Fruit fly (Drosophila melanogaster): Measurements from ENCODE around the gene CG16863.

The CG16863 gene

DNA sequence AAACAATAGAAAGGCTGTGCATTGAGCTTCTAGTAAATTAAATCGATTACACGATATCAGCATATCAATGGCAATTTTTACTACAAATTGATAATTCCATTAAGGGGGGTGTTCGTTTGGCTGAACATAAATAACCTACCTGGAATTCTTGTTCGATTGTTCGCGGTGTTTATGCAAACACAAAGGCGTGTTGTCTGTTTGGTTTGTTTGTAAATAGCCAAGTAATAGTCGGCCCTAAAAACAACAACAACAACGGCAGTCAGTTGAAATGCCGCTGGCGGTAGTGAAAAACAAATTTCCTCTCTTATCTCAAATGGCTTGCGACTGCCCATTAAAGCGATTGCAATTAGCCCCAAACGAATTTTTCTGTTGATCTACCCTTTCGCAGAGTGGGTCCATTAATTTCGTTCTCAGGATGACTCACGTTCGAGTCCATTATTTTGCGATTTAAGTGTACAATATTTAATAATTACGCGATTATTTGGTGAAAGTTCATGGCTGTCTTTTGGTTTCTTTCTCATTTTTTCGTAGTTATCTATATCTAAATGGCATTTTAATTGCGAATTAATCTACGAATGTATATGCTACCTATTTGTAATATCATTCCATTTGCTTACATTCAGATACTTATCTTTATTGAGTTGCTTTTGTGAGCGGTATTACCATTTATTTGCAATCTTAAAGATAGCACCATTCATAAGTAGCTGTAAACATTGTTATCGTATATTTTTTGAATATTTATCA, 48.1 kb downstream of the CG16863 start (continued):
- no peak for TF ChIP-seq lov (optimal IDR thresholded peaks at IDR 0.05)
- TF ChIP-seq lov (GFP tag; IDR thresholded peaks at IDR 0.05): no peak
- peak; percentile 19; the same call in 1 of the 2 replicates for TF ChIP-seq CG14441 (GFP tag; IDR thresholded peaks at IDR 0.05)
- TF ChIP-seq Oaz (GFP tag; IDR thresholded peaks at IDR 0.05): no peak
- TF ChIP-seq CG12391 (tag; optimal IDR thresholded peaks at IDR 0.05): no peak
- TF ChIP-seq Rfx (GFP tag; IDR thresholded peaks at IDR 0.05): peak; percentile 36
- peak in 1 of 2 experiments; percentile 43 for TF ChIP-seq Hr51 (GFP tag; optimal IDR thresholded peaks at IDR 0.05)
- no peak for TF ChIP-seq az2 (GFP tag; optimal IDR thresholded peaks at IDR 0.05)
- TF ChIP-seq ci (GFP tag; IDR thresholded peaks at IDR 0.05): 0 out of 3 replicates have a peak, but pooled peaks have one; percentile 24
- TF ChIP-seq CG6791 (GFP tag; IDR thresholded peaks at IDR 0.05; ENCODE audit: partially characterized antibody): no peak
- no peak for TF ChIP-seq CG1602 (GFP tag; optimal IDR thresholded peaks at IDR 0.05)
- no peak for TF ChIP-seq pho (GFP tag; optimal IDR thresholded peaks at IDR 0.05)
- TF ChIP-seq da (GFP tag; optimal IDR thresholded peaks at IDR 0.05): no peak
- TF ChIP-seq C15 (GFP tag; IDR thresholded peaks at IDR 0.05): no peak
- TF ChIP-seq cas (GFP tag; IDR thresholded peaks at IDR 0.05): no peak
- no peak for TF ChIP-seq CG7357 (GFP tag; IDR thresholded peaks at IDR 0.05)
- peak; percentile 82 for TF ChIP-seq exex (tag; optimal IDR thresholded peaks at IDR 0.05)
- no peak for TF ChIP-seq br (optimal IDR thresholded peaks at IDR 0.05)
- TF ChIP-seq zfh2 (GFP tag; optimal IDR thresholded peaks at IDR 0.05): no peak
- TF ChIP-seq Trl (optimal IDR thresholded peaks at IDR 0.05): no peak
- peak; percentile 19 for TF ChIP-seq Trl (GFP tag; optimal IDR thresholded peaks at IDR 0.05)
- no peak for TF ChIP-seq rib (GFP tag; IDR thresholded peaks at IDR 0.05)
- peak; percentile 2 for TF ChIP-seq CG10462 (GFP tag; optimal IDR thresholded peaks at IDR 0.05)
- no peak for TF ChIP-seq crc (GFP tag; optimal IDR thresholded peaks at IDR 0.05)
- TF ChIP-seq CG10267 (tag; optimal IDR thresholded peaks at IDR 0.05): no peak
- no peak for TF ChIP-seq ro (GFP tag; IDR thresholded peaks at IDR 0.05)
- peak; percentile 41 for TF ChIP-seq sug (tag; optimal IDR thresholded peaks at IDR 0.05)
- TF ChIP-seq CG18619 (GFP tag; optimal IDR thresholded peaks at IDR 0.05): peak; percentile 34
- peak; percentile 37; the same call in 1 of the 2 replicates for TF ChIP-seq ara (GFP tag; IDR thresholded peaks at IDR 0.05)
- no peak for TF ChIP-seq bigmax (GFP tag; optimal IDR thresholded peaks at IDR 0.05)
- peak; percentile 38 for TF ChIP-seq abd-A (tag; optimal IDR thresholded peaks at IDR 0.05)
- no peak for TF ChIP-seq Side (GFP tag; optimal IDR thresholded peaks at IDR 0.05)
- peak; percentile 36 for TF ChIP-seq CG2202 (tag; optimal IDR thresholded peaks at IDR 0.05)
- peak; percentile 49 for TF ChIP-seq CG7271 (tag; optimal IDR thresholded peaks at IDR 0.05)
- no peak for TF ChIP-seq CG6175 (GFP tag; IDR thresholded peaks at IDR 0.05)
- peak; percentile 20 for TF ChIP-seq CG17568 (GFP tag; optimal IDR thresholded peaks at IDR 0.05)
- TF ChIP-seq CG12071 (GFP tag; optimal IDR thresholded peaks at IDR 0.05): peak; percentile 5
- TF ChIP-seq sob (GFP tag; IDR thresholded peaks at IDR 0.05): no peak
- peak; percentile 9 for TF ChIP-seq CG8089 (GFP tag; optimal IDR thresholded peaks at IDR 0.05)
- TF ChIP-seq grau (tag; optimal IDR thresholded peaks at IDR 0.05): peak; percentile 40
- TF ChIP-seq E2f1 (GFP tag; IDR thresholded peaks at IDR 0.05): no peak
- TF ChIP-seq CG7987 (GFP tag; optimal IDR thresholded peaks at IDR 0.05): no peak
- peak; percentile 68; the same call in 1 of the 2 replicates for TF ChIP-seq Awh (GFP tag; IDR thresholded peaks at IDR 0.05)
- TF ChIP-seq bcd (GFP tag; optimal IDR thresholded peaks at IDR 0.05): no peak
- no peak for TF ChIP-seq BEAF-32 (GFP tag; optimal IDR thresholded peaks at IDR 0.05)
- no peak for TF ChIP-seq cwo (GFP tag; optimal IDR thresholded peaks at IDR 0.05)
- TF ChIP-seq ac (GFP tag; optimal IDR thresholded peaks at IDR 0.05): peak; percentile 18
- TF ChIP-seq trh (GFP tag; optimal IDR thresholded peaks at IDR 0.05): no peak
- peak; percentile 0 for TF ChIP-seq CG10543 (GFP tag; optimal IDR thresholded peaks at IDR 0.05)
- no peak for TF ChIP-seq MESR4 (GFP tag; optimal IDR thresholded peaks at IDR 0.05)
- peak; percentile 37 for TF ChIP-seq dmrt99B (tag; optimal IDR thresholded peaks at IDR 0.05)

Data from whole organism, embryonic.